Worm (Caenorhabditis elegans) whole organism, L4 larva: ENCODE measurements around the gene cki-1.

Experiments
- ceh-20 ChIP-seq: fragments of 200-800 bp; sonication (Bioruptor generic); IDR thresholded peaks from 2 replicates; pipeline ENCODE4 v1.3.6; 2022; ENCODE audit warnings: missing genetic modification reagents, missing genetic modification characterization, missing compliant biosample characterization
- dmd-6 ChIP-seq: fragments of 200-800 bp; sonication (Bioruptor generic); IDR thresholded peaks from 2 replicates; pipeline ENCODE4 v1.3.6; 2022; ENCODE audit warnings: missing genetic modification reagents, missing genetic modification characterization, missing compliant biosample characterization
- nhr-76 ChIP-seq: fragments of 150-350 bp; optimal IDR thresholded peaks from 2 replicates; lab custom pipeline; 2014; ENCODE audit warnings: missing biosample characterization, missing genetic modification characterization

DNA sequence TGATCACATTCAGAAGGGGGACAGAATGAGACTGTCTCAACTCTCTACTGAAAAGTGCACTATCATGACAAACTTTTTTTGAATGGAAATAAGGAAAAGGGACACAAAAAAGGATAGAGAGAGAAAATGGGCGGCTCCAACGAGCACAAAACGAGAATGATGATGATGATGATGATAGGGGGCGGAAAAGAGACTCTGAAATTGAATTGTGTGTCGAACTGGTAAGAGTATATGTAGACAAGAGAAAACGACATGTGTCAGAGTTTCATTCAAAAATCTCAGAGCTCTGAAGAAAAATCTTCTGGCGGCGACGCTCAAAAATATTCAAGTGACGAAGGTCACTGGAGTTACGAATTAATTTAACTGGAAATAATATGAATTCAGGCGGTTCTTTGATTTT is 15.7 kb upstream of the cki-1 start:
- no peak for TF ChIP-seq nhr-76 (tag; lab: Kevin White, UChicago)
- no peak for TF ChIP-seq dmd-6 (GFP tag; lab: Robert Waterston, UW)
- TF ChIP-seq ceh-20 (GFP tag; lab: Robert Waterston, UW) = no peak
